Fruit fly (Drosophila melanogaster) whole organism, embryonic: Measurements from ENCODE around the gene Ing3.

ENCODE experiments used
- Bgb ChIP-seq: fragments of 200-800 bp; sonication (Bioruptor generic); IDR thresholded peaks from 2 replicates; pipeline ENCODE4 v1.3.6; 2022; ENCODE audit warnings: missing biosample characterization, missing genetic modification characterization; ENCODE audit not compliant: partially characterized antibody
- Bteb2 ChIP-seq: fragments of 200-800 bp; sonication (Bioruptor generic); optimal IDR thresholded peaks from 2 replicates; lab custom pipeline; 2016; ENCODE audit warnings: missing biosample characterization, missing genetic modification characterization
- CG10209 ChIP-seq: fragments of 200-800 bp; sonication (Bioruptor generic); optimal IDR thresholded peaks from 3 replicates; lab custom pipeline; 2017; ENCODE audit warnings: missing biosample characterization, mild to moderate bottlenecking, missing genetic modification characterization, missing genetic modification reagents
- CG11093 ChIP-seq: fragments of 200-800 bp; sonication (Bioruptor generic); IDR thresholded peaks from 3 replicates; pipeline ENCODE4 v1.3.6; 2022; ENCODE audit warnings: missing biosample characterization, missing genetic modification characterization
- CG11504 ChIP-seq: fragments of 200-800 bp; sonication (Bioruptor generic); optimal IDR thresholded peaks from 3 replicates; lab custom pipeline; 2019; ENCODE audit warnings: missing biosample characterization, mild to moderate bottlenecking, missing genetic modification characterization, moderate library complexity
- CG12659 ChIP-seq: fragments of 200-800 bp; sonication (Bioruptor generic); optimal IDR thresholded peaks from 3 replicates; lab custom pipeline; 2017; ENCODE audit warnings: mild to moderate bottlenecking, missing biosample characterization, missing genetic modification reagents, missing genetic modification characterization
- CG14710 ChIP-seq: fragments of 200-800 bp; sonication (Bioruptor generic); optimal IDR thresholded peaks from 3 replicates; lab custom pipeline; 2019; ENCODE audit warnings: missing biosample characterization, mild to moderate bottlenecking, missing genetic modification characterization, moderate library complexity
- CG15269 ChIP-seq: fragments of 200-800 bp; sonication (Bioruptor generic); optimal IDR thresholded peaks from 2 replicates; lab custom pipeline; 2018; ENCODE audit warnings: missing biosample characterization, mild to moderate bottlenecking, missing genetic modification characterization, moderate library complexity
- CG16813 ChIP-seq: fragments of 200-800 bp; sonication (Bioruptor generic); IDR thresholded peaks from 3 replicates; pipeline ENCODE4 v1.3.6; 2022; ENCODE audit warnings: missing biosample characterization, missing genetic modification characterization; ENCODE audit not compliant: partially characterized antibody
- CG17568 ChIP-seq: fragments of 200-800 bp; sonication (Bioruptor generic); optimal IDR thresholded peaks from 2 replicates; lab custom pipeline; 2018; ENCODE audit warnings: missing biosample characterization, mild to moderate bottlenecking, missing genetic modification characterization, moderate library complexity
- CG30020 ChIP-seq: fragments of 200-800 bp; optimal IDR thresholded peaks from 2 replicates; lab custom pipeline; 2019; ENCODE audit warnings: missing biosample characterization, mild to moderate bottlenecking, missing genetic modification characterization, moderate library complexity
- CG6813 ChIP-seq: fragments of 200-800 bp; sonication (Bioruptor generic); optimal IDR thresholded peaks from 2 replicates; lab custom pipeline; 2017; ENCODE audit warnings: missing biosample characterization, missing genetic modification characterization, mild to moderate bottlenecking, moderate library complexity, missing genetic modification reagents
- CG7372 ChIP-seq: fragments of 200-800 bp; sonication (Bioruptor generic); IDR thresholded peaks from 2 replicates; pipeline ENCODE4 v1.3.6; 2022; ENCODE audit warnings: missing biosample characterization, missing genetic modification characterization
- CG7963 ChIP-seq: fragments of 200-800 bp; sonication (Bioruptor generic); IDR thresholded peaks from 3 replicates; pipeline ENCODE4 v1.3.6; 2022; ENCODE audit warnings: missing biosample characterization, missing genetic modification characterization; ENCODE audit not compliant: partially characterized antibody
- CG8089 ChIP-seq: fragments of 200-800 bp; sonication (Bioruptor generic); optimal IDR thresholded peaks from 3 replicates; lab custom pipeline; 2016; ENCODE audit warnings: missing biosample characterization, missing genetic modification characterization
- CG8765 ChIP-seq: fragments of 200-800 bp; sonication (Bioruptor generic); IDR thresholded peaks from 2 replicates; pipeline ENCODE4 v1.3.6; 2022; ENCODE audit warnings: missing biosample characterization, missing genetic modification characterization
- CG8944 ChIP-seq: fragments of 200-800 bp; sonication (Bioruptor generic); optimal IDR thresholded peaks from 3 replicates; lab custom pipeline; 2016; ENCODE audit warnings: missing biosample characterization, missing genetic modification characterization
- CG9932 ChIP-seq: fragments of 200-800 bp; sonication (Bioruptor generic); IDR thresholded peaks from 2 replicates; pipeline ENCODE4 v1.3.6; 2022; ENCODE audit warnings: missing biosample characterization, missing genetic modification characterization
- Hsf ChIP-seq: fragments of 200-800 bp; sonication (Bioruptor generic); optimal IDR thresholded peaks from 3 replicates; lab custom pipeline; 2016; ENCODE audit warnings: missing biosample characterization, missing genetic modification characterization
- Kr ChIP-seq: fragments of 200-800 bp; sonication (Bioruptor generic); optimal IDR thresholded peaks from 2 replicates; lab custom pipeline; 2017; ENCODE audit warnings: missing biosample characterization, mild to moderate bottlenecking, missing genetic modification characterization
- Med ChIP-seq: fragments of 200-800 bp; sonication (Bioruptor generic); peaks from one replicate; lab custom pipeline; 2016; ENCODE audit warnings: missing biosample characterization, missing genetic modification characterization, mild to moderate bottlenecking, inconsistent platforms, moderate library complexity
- Myb ChIP-seq: fragments of 200-800 bp; sonication (Bioruptor generic); optimal IDR thresholded peaks from 2 replicates; lab custom pipeline; 2016; ENCODE audit warnings: missing biosample characterization, missing genetic modification characterization
- NFAT ChIP-seq: fragments of 200-800 bp; sonication (Bioruptor generic); IDR thresholded peaks from 2 replicates; pipeline ENCODE4 v1.3.6; 2022; ENCODE audit warnings: missing biosample characterization, missing genetic modification characterization
- Nf-YC ChIP-seq: fragments of 200-800 bp; optimal IDR thresholded peaks from 3 replicates; lab custom pipeline; 2019; ENCODE audit warnings: missing biosample characterization, mild to moderate bottlenecking, missing genetic modification characterization, moderate library complexity
- PHDP ChIP-seq: fragments of 200-800 bp; sonication (Bioruptor generic); optimal IDR thresholded peaks from 3 replicates; lab custom pipeline; 2018; ENCODE audit warnings: missing biosample characterization, mild to moderate bottlenecking, missing genetic modification characterization, moderate library complexity
- Poxn ChIP-seq: fragments of 200-800 bp; sonication (Bioruptor generic); IDR thresholded peaks from 2 replicates; pipeline ENCODE4 v1.3.6; 2022; ENCODE audit warnings: missing biosample characterization, missing genetic modification characterization
- Six4 ChIP-seq: fragments of 200-800 bp; sonication (Bioruptor generic); optimal IDR thresholded peaks from 2 replicates; lab custom pipeline; 2016; ENCODE audit warnings: missing biosample characterization, missing genetic modification characterization
- Stat92E ChIP-seq, 3 experiments: fragments of >200 bp in 2 of 3; fragments of 200-800 bp in 1 of 3; sonication (Bioruptor generic) in 1 of 3; optimal IDR thresholded peaks; 2 replicates each; lab custom pipeline; 2017 to 2019; ENCODE audit warnings: missing biosample characterization in 3 of 3, missing genetic modification characterization in 3 of 3, mild to moderate bottlenecking in 1 of 3, moderate library complexity in 1 of 3
- az2 ChIP-seq: fragments of 200-800 bp; sonication (Bioruptor generic); optimal IDR thresholded peaks from 3 replicates; lab custom pipeline; 2016; ENCODE audit warnings: missing biosample characterization, missing genetic modification characterization
- bsh ChIP-seq, 2 experiments: fragments of 200-800 bp; sonication (Bioruptor generic); optimal IDR thresholded peaks; 2 replicates each; lab custom pipeline; 2017 to 2018; ENCODE audit warnings: mild to moderate bottlenecking in 2 of 2, missing biosample characterization in 2 of 2, missing genetic modification characterization in 2 of 2, moderate library complexity in 1 of 2
- cas ChIP-seq: fragments of 200-800 bp; sonication (Bioruptor generic); IDR thresholded peaks from 2 replicates; pipeline ENCODE4 v1.3.6; 2022; ENCODE audit warnings: missing biosample characterization, missing genetic modification characterization
- ci ChIP-seq: fragments of 200-800 bp; sonication (Bioruptor generic); IDR thresholded peaks from 3 replicates; pipeline ENCODE4 v1.3.6; 2022; ENCODE audit warnings: missing biosample characterization, missing genetic modification characterization
- grau ChIP-seq: fragments of 200-800 bp; optimal IDR thresholded peaks from 3 replicates; lab custom pipeline; 2019; ENCODE audit warnings: missing biosample characterization, mild to moderate bottlenecking, missing genetic modification characterization, moderate library complexity
- her ChIP-seq: fragments of 200-800 bp; sonication (Bioruptor generic); optimal IDR thresholded peaks from 2 replicates; lab custom pipeline; 2016; ENCODE audit warnings: missing biosample characterization, missing genetic modification characterization
- hkb ChIP-seq, 2 experiments: fragments of 200-800 bp in 1 of 2; fragments of >200 bp in 1 of 2; sonication (Bioruptor generic) in 1 of 2; IDR thresholded peaks in 1 of 2; optimal IDR thresholded peaks in 1 of 2; 2 replicates each; pipeline versions ENCODE4 v1.3.6 to Lab custom; 2017 to 2022; ENCODE audit warnings: missing biosample characterization in 1 of 2, missing genetic modification characterization in 1 of 2
- inv ChIP-seq: fragments of 200-800 bp; sonication (Bioruptor generic); IDR thresholded peaks from 2 replicates; pipeline ENCODE4 v1.3.6; 2022; ENCODE audit warnings: missing biosample characterization, missing genetic modification characterization; ENCODE audit not compliant: partially characterized antibody
- jigr1 ChIP-seq: fragments of 200-800 bp; sonication (Bioruptor generic); IDR thresholded peaks from 3 replicates; pipeline ENCODE4 v1.3.6; 2022; ENCODE audit warnings: missing biosample characterization, missing genetic modification characterization
- kah ChIP-seq: fragments of 200-800 bp; sonication (Bioruptor generic); optimal IDR thresholded peaks from 2 replicates; lab custom pipeline; 2018; ENCODE audit warnings: missing biosample characterization, mild to moderate bottlenecking, missing genetic modification characterization
- mld ChIP-seq: fragments of 200-800 bp; sonication (Bioruptor generic); IDR thresholded peaks from 3 replicates; pipeline ENCODE4 v1.3.6; 2022; ENCODE audit warnings: missing biosample characterization, missing genetic modification characterization; ENCODE audit not compliant: partially characterized antibody
- nau ChIP-seq: fragments of 200-800 bp; sonication (Bioruptor generic); optimal IDR thresholded peaks from 3 replicates; lab custom pipeline; 2017; ENCODE audit warnings: missing biosample characterization, mild to moderate bottlenecking, missing genetic modification characterization, missing genetic modification reagents
- oc ChIP-seq: fragments of 200-800 bp; sonication (Bioruptor generic); optimal IDR thresholded peaks from 2 replicates; lab custom pipeline; 2018; ENCODE audit warnings: missing biosample characterization, mild to moderate bottlenecking, missing genetic modification characterization, moderate library complexity
- otp ChIP-seq: fragments of 200-800 bp; sonication (Bioruptor generic); IDR thresholded peaks from 3 replicates; pipeline ENCODE4, ENCODE4 v1.3.6; 2022; ENCODE audit warnings: missing biosample characterization, missing genetic modification characterization
- pb ChIP-seq: fragments of 200-800 bp; sonication (Bioruptor generic); optimal IDR thresholded peaks from 3 replicates; lab custom pipeline; 2016; ENCODE audit warnings: missing biosample characterization, missing genetic modification characterization
- pho ChIP-seq: fragments of 200-800 bp; sonication (Bioruptor generic); optimal IDR thresholded peaks from 2 replicates; lab custom pipeline; 2016; ENCODE audit warnings: missing biosample characterization, missing genetic modification characterization
- sens ChIP-seq: fragments of 200-800 bp; sonication (Bioruptor generic); peaks from one replicate; lab custom pipeline; 2016; ENCODE audit warnings: missing biosample characterization, missing genetic modification characterization
- tin ChIP-seq: fragments of 200-800 bp; sonication (Bioruptor generic); optimal IDR thresholded peaks from 3 replicates; lab custom pipeline; 2016; ENCODE audit warnings: missing biosample characterization, missing genetic modification characterization
- wek ChIP-seq: fragments of 200-800 bp; sonication (Bioruptor generic); optimal IDR thresholded peaks from 3 replicates; lab custom pipeline; 2018; ENCODE audit warnings: missing biosample characterization, mild to moderate bottlenecking, missing genetic modification characterization, moderate library complexity

Ing3 gene

dm6 chrX:18646855-18647699 is 5.8 kb downstream of the Ing3 start, which contains the start of gene Rip11 (continued):
- no peak for TF ChIP-seq hkb (optimal IDR thresholded peaks at IDR 0.05; lab: Kevin White, UChicago)
- TF ChIP-seq hkb (GFP tag; IDR thresholded peaks at IDR 0.05; lab: Robert Waterston, UW) = peak; percentile 41; the same call in 1 of the 2 replicates
- TF ChIP-seq CG9932 (GFP tag; lab: Robert Waterston, UW) = peak; percentile 67
- TF ChIP-seq Bteb2 (GFP tag; lab: Kevin White, UChicago) = peak; percentile 12
- peak; percentile 17 for TF ChIP-seq grau
- TF ChIP-seq PHDP (tag; lab: Kevin White, UChicago) = peak; percentile 37
- peak; percentile 21 for TF ChIP-seq her
- peak; percentile 4 for TF ChIP-seq Hsf
- TF ChIP-seq inv (GFP tag; lab: Robert Waterston, UW) = no peak
- no peak for TF ChIP-seq nau
- TF ChIP-seq NFAT (GFP tag; lab: Robert Waterston, UW) = peak; percentile 65
- TF ChIP-seq CG15269 = peak; percentile 37
- peak; percentile 2 for TF ChIP-seq CG10209 (GFP tag; lab: Kevin White, UChicago)
- TF ChIP-seq tin (GFP tag; lab: Kevin White, UChicago) = peak; percentile 25
- no peak for TF ChIP-seq CG16813 (GFP tag; lab: Robert Waterston, UW)
- no peak for TF ChIP-seq Stat92E (GFP tag; optimal IDR thresholded peaks at IDR 0.05; lab: Kevin White, UChicago)
- peak; percentile 80 for TF ChIP-seq Med (GFP tag; lab: Kevin White, UChicago)
- no peak for TF ChIP-seq Kr (GFP tag; lab: Kevin White, UChicago)
- TF ChIP-seq CG7372 (GFP tag; lab: Robert Waterston, UW) = no peak; the same call in 1 of the 2 replicates
- peak in 1 of 2 experiments; percentile 64 for TF ChIP-seq bsh (GFP tag; optimal IDR thresholded peaks at IDR 0.05; lab: Kevin White, UChicago)
- no peak for TF ChIP-seq Poxn (GFP tag; lab: Robert Waterston, UW)
- no peak for TF ChIP-seq CG30020 (tag; lab: Kevin White, UChicago)
- TF ChIP-seq jigr1 (GFP tag; lab: Robert Waterston, UW) = no peak
- peak; percentile 8 for TF ChIP-seq Myb (GFP tag; lab: Kevin White, UChicago)
- 0 out of 2 replicates have a peak, but pooled peaks have one; percentile 21 for TF ChIP-seq CG8765 (GFP tag; lab: Robert Waterston, UW)
- peak; percentile 24 for TF ChIP-seq pb (GFP tag; lab: Kevin White, UChicago)
- TF ChIP-seq CG17568 (GFP tag; lab: Kevin White, UChicago) = no peak
- TF ChIP-seq Bgb (GFP tag; lab: Robert Waterston, UW) = peak; percentile 53
- TF ChIP-seq CG11093 (GFP tag; lab: Robert Waterston, UW) = 0 out of 3 replicates have a peak, but pooled peaks have one; percentile 40
- peak; percentile 24 for TF ChIP-seq az2
- TF ChIP-seq ci = peak; percentile 48
- TF ChIP-seq CG12659 = peak; percentile 17
- no peak for TF ChIP-seq wek (GFP tag; lab: Kevin White, UChicago)
- peak; percentile 0 for TF ChIP-seq CG8944 (GFP tag; lab: Kevin White, UChicago)
- TF ChIP-seq CG14710 (tag; lab: Kevin White, UChicago) = no peak
- TF ChIP-seq mld (GFP tag; lab: Robert Waterston, UW) = no peak
- peak; percentile 80 for TF ChIP-seq sens (GFP tag; lab: Kevin White, UChicago)
- no peak for TF ChIP-seq cas (GFP tag; lab: Robert Waterston, UW)
- peak; percentile 9 for TF ChIP-seq CG8089 (GFP tag; lab: Kevin White, UChicago)
- peak; percentile 12 for TF ChIP-seq CG11504 (tag; lab: Kevin White, UChicago)
- no peak for TF ChIP-seq Six4 (GFP tag; lab: Kevin White, UChicago)
- peak; percentile 16 for TF ChIP-seq kah
- TF ChIP-seq pho (GFP tag; lab: Kevin White, UChicago) = peak; percentile 0
- 0 out of 3 replicates have a peak, but pooled peaks have one; percentile 28 for TF ChIP-seq CG7963 (GFP tag; lab: Robert Waterston, UW)
- peak; percentile 54 for TF ChIP-seq oc (tag; lab: Kevin White, UChicago)
- no peak for TF ChIP-seq CG6813
- TF ChIP-seq otp (GFP tag; lab: Robert Waterston, UW) = peak; percentile 43; the same call in 1 of the 3 replicates
- TF ChIP-seq Nf-YC = peak; percentile 0
